Fruit fly (Drosophila melanogaster): Measurements from ENCODE around the gene CG5897.

dm6 chr3L:11931619-11932018 lies 42.8 kb upstream of the CG5897 start:
- no peak for TF ChIP-seq CG8478 (optimal IDR thresholded peaks at IDR 0.05)
- TF ChIP-seq CTCF (optimal IDR thresholded peaks at IDR 0.05), result no peak
